Fruit fly (Drosophila melanogaster) whole organism, embryonic: ENCODE data around the gene Yif1.
A peak's percentile ranks its signal among the peaks of the same experiment; 100 is the strongest.

ENCODE experiments used
- Abd-B ChIP-seq: fragments of 200-800 bp; sonication (Bioruptor generic); optimal IDR thresholded peaks from 2 replicates; lab custom pipeline; 2018; ENCODE audit warnings: missing biosample characterization, mild to moderate bottlenecking, missing genetic modification characterization, moderate library complexity
- Aef1 ChIP-seq: fragments of 200-800 bp; sonication (Bioruptor generic); IDR thresholded peaks from 3 replicates; pipeline ENCODE4 v1.3.6; 2022; ENCODE audit warnings: missing biosample characterization, missing genetic modification characterization
- Asciz ChIP-seq: fragments of 200-800 bp; sonication (Bioruptor generic); optimal IDR thresholded peaks from 2 replicates; lab custom pipeline; 2017; ENCODE audit warnings: missing biosample characterization, mild to moderate bottlenecking, missing genetic modification characterization, missing genetic modification reagents
- B-H2 ChIP-seq: fragments of 200-800 bp; sonication (Bioruptor generic); optimal IDR thresholded peaks from 2 replicates; lab custom pipeline; 2018; ENCODE audit warnings: missing biosample characterization, mild to moderate bottlenecking, missing genetic modification characterization
- CG10321 ChIP-seq: fragments of 200-800 bp; sonication (Bioruptor generic); IDR thresholded peaks from 2 replicates; pipeline ENCODE4 v1.3.6; 2022; ENCODE audit warnings: missing biosample characterization, missing genetic modification characterization
- CG11723 ChIP-seq: fragments of 200-800 bp; sonication (Bioruptor generic); optimal IDR thresholded peaks from 2 replicates; lab custom pipeline; 2017; ENCODE audit warnings: missing biosample characterization, mild to moderate bottlenecking, missing genetic modification characterization
- CG14965 ChIP-seq: fragments of 200-800 bp; sonication (Bioruptor generic); optimal IDR thresholded peaks from 2 replicates; lab custom pipeline; 2016; ENCODE audit warnings: missing biosample characterization, missing genetic modification characterization, borderline replicate concordance
- CG1529 ChIP-seq: fragments of 200-800 bp; sonication (Bioruptor generic); optimal IDR thresholded peaks from 3 replicates; lab custom pipeline; 2018; ENCODE audit warnings: missing biosample characterization, missing genetic modification characterization
- CG1602 ChIP-seq: fragments of 200-800 bp; sonication (Bioruptor generic); optimal IDR thresholded peaks from 3 replicates; lab custom pipeline; 2016; ENCODE audit warnings: missing biosample characterization, missing genetic modification characterization
- CG17361 ChIP-seq: fragments of 200-800 bp; sonication (Bioruptor generic); IDR thresholded peaks from 3 replicates; pipeline ENCODE4 v1.3.6; 2022; ENCODE audit warnings: missing biosample characterization, missing genetic modification characterization
- CG17385 ChIP-seq: fragments of 200-800 bp; sonication (Bioruptor generic); optimal IDR thresholded peaks from 3 replicates; lab custom pipeline; 2018; ENCODE audit warnings: missing biosample characterization, mild to moderate bottlenecking, missing genetic modification characterization
- CG18262 ChIP-seq: fragments of 200-800 bp; optimal IDR thresholded peaks from 3 replicates; lab custom pipeline; 2019; ENCODE audit warnings: missing biosample characterization, mild to moderate bottlenecking, missing genetic modification characterization, moderate library complexity
- CG30431 ChIP-seq: fragments of 200-800 bp; sonication (Bioruptor generic); optimal IDR thresholded peaks from 2 replicates; lab custom pipeline; 2017; ENCODE audit warnings: missing biosample characterization, missing genetic modification characterization
- CG33213 ChIP-seq: fragments of 200-800 bp; sonication (Bioruptor generic); optimal IDR thresholded peaks from 3 replicates; lab custom pipeline; 2016; ENCODE audit warnings: missing biosample characterization, missing genetic modification characterization
- CG4328 ChIP-seq: fragments of 200-800 bp; sonication (Bioruptor generic); optimal IDR thresholded peaks from 3 replicates; lab custom pipeline; 2017; ENCODE audit warnings: missing biosample characterization, missing genetic modification reagents, missing genetic modification characterization
- CG4730 ChIP-seq: fragments of 200-800 bp; sonication (Bioruptor generic); IDR thresholded peaks from 2 replicates; pipeline ENCODE4 v1.3.6; 2022; ENCODE audit warnings: missing biosample characterization, missing genetic modification characterization
- CG6254 ChIP-seq: fragments of 200-800 bp; sonication (Bioruptor generic); optimal IDR thresholded peaks from 3 replicates; lab custom pipeline; 2017; ENCODE audit warnings: mild to moderate bottlenecking, missing biosample characterization, missing genetic modification reagents, missing genetic modification characterization
- CG6272 ChIP-seq: fragments of 200-800 bp; sonication (Bioruptor generic); IDR thresholded peaks from 2 replicates; pipeline ENCODE4 v1.3.6; 2022; ENCODE audit warnings: missing biosample characterization, missing genetic modification characterization
- CG6683 ChIP-seq: fragments of 200-800 bp; sonication (Bioruptor generic); optimal IDR thresholded peaks from 2 replicates; lab custom pipeline; 2017; ENCODE audit warnings: missing biosample characterization, mild to moderate bottlenecking, missing genetic modification characterization, missing genetic modification reagents
- CG7271 ChIP-seq: fragments of 200-800 bp; sonication (Bioruptor generic); optimal IDR thresholded peaks from 2 replicates; lab custom pipeline; 2018; ENCODE audit warnings: missing biosample characterization, mild to moderate bottlenecking, missing genetic modification characterization, moderate library complexity
- CG7357 ChIP-seq: fragments of 200-800 bp; sonication (Bioruptor generic); IDR thresholded peaks from 3 replicates; pipeline ENCODE4 v1.3.6; 2022; ENCODE audit warnings: missing biosample characterization, missing genetic modification characterization
- CG8281 ChIP-seq: fragments of 200-800 bp; sonication (Bioruptor generic); optimal IDR thresholded peaks from 2 replicates; lab custom pipeline; 2018; ENCODE audit warnings: missing biosample characterization, mild to moderate bottlenecking, missing genetic modification characterization, moderate library complexity
- CG8388 ChIP-seq: fragments of 200-800 bp; sonication (Bioruptor generic); optimal IDR thresholded peaks from 2 replicates; lab custom pipeline; 2019; ENCODE audit warnings: missing biosample characterization, mild to moderate bottlenecking, missing genetic modification characterization, moderate library complexity
- D ChIP-seq, 2 experiments: fragments of 200-800 bp in 1 of 2; fragments of >200 bp in 1 of 2; sonication (Bioruptor generic) in 1 of 2; optimal IDR thresholded peaks; 2 replicates in 1 of 2; 3 replicates in 1 of 2; lab custom pipeline; 2017; ENCODE audit warnings: mild to moderate bottlenecking in 1 of 2, missing biosample characterization in 1 of 2, missing genetic modification characterization in 1 of 2, missing genetic modification reagents in 1 of 2
- Fer1 ChIP-seq: fragments of 200-800 bp; sonication (Bioruptor generic); optimal IDR thresholded peaks from 2 replicates; lab custom pipeline; 2017; ENCODE audit warnings: missing biosample characterization, mild to moderate bottlenecking, missing genetic modification characterization
- Gsc ChIP-seq: fragments of 200-800 bp; sonication (Bioruptor generic); IDR thresholded peaks from 2 replicates; pipeline ENCODE4 v1.3.6; 2022; ENCODE audit warnings: missing biosample characterization, missing genetic modification characterization
- Gug ChIP-seq: fragments of 200-800 bp; sonication (Bioruptor generic); IDR thresholded peaks from 4 replicates; pipeline ENCODE4 v1.3.6; 2022; ENCODE audit warnings: missing biosample characterization, missing genetic modification characterization
- HHEX ChIP-seq: fragments of 200-800 bp; sonication (Bioruptor generic); optimal IDR thresholded peaks from 3 replicates; lab custom pipeline; 2017; ENCODE audit warnings: missing biosample characterization, mild to moderate bottlenecking, missing genetic modification characterization, missing genetic modification reagents
- HmgD ChIP-seq: fragments of 200-800 bp; sonication (Bioruptor generic); optimal IDR thresholded peaks from 3 replicates; lab custom pipeline; 2016; ENCODE audit warnings: missing biosample characterization, missing genetic modification characterization
- Hsf ChIP-seq: fragments of 200-800 bp; sonication (Bioruptor generic); optimal IDR thresholded peaks from 3 replicates; lab custom pipeline; 2016; ENCODE audit warnings: missing biosample characterization, missing genetic modification characterization
- Lhr ChIP-seq: fragments of 200-800 bp; sonication (Bioruptor generic); optimal IDR thresholded peaks from 3 replicates; lab custom pipeline; 2017; ENCODE audit warnings: mild to moderate bottlenecking, missing biosample characterization, missing genetic modification reagents, missing genetic modification characterization
- Lim3 ChIP-seq: fragments of 200-800 bp; sonication (Bioruptor generic); IDR thresholded peaks from 2 replicates; pipeline ENCODE4 v1.3.6; 2022; ENCODE audit warnings: missing biosample characterization, missing genetic modification characterization
- MBD-R2 ChIP-seq: fragments of 200-800 bp; sonication (Bioruptor generic); IDR thresholded peaks from 2 replicates; pipeline ENCODE4 v1.3.6; 2022; ENCODE audit warnings: missing biosample characterization, missing genetic modification characterization
- Meics ChIP-seq: fragments of 200-800 bp; sonication (Bioruptor generic); optimal IDR thresholded peaks from 2 replicates; lab custom pipeline; 2017; ENCODE audit warnings: missing biosample characterization, mild to moderate bottlenecking, missing genetic modification characterization
- NfI ChIP-seq: fragments of 200-800 bp; sonication (Bioruptor generic); optimal IDR thresholded peaks from 3 replicates; lab custom pipeline; 2018; ENCODE audit warnings: missing biosample characterization, mild to moderate bottlenecking, missing genetic modification characterization, moderate library complexity
- Oaz ChIP-seq: fragments of 200-800 bp; sonication (Bioruptor generic); IDR thresholded peaks from 2 replicates; pipeline ENCODE4 v1.3.6; 2022; ENCODE audit warnings: missing biosample characterization, missing genetic modification characterization
- Oli ChIP-seq: fragments of 200-800 bp; sonication (Bioruptor generic); optimal IDR thresholded peaks from 2 replicates; lab custom pipeline; 2018; ENCODE audit warnings: missing biosample characterization, mild to moderate bottlenecking, missing genetic modification characterization, moderate library complexity
- Stat92E ChIP-seq, 3 experiments: fragments of >200 bp in 2 of 3; fragments of 200-800 bp in 1 of 3; sonication (Bioruptor generic) in 1 of 3; optimal IDR thresholded peaks; 2 replicates each; lab custom pipeline; 2017 to 2019; ENCODE audit warnings: missing biosample characterization in 3 of 3, missing genetic modification characterization in 3 of 3, mild to moderate bottlenecking in 1 of 3, moderate library complexity in 1 of 3
- ash1 ChIP-seq: fragments of 200-800 bp; sonication (Bioruptor generic); optimal IDR thresholded peaks from 2 replicates; lab custom pipeline; 2018; ENCODE audit warnings: missing biosample characterization, mild to moderate bottlenecking, missing genetic modification characterization
- eve ChIP-seq, 2 experiments: fragments of >200 bp; optimal IDR thresholded peaks; 2 replicates each; lab custom pipeline; 2017; ENCODE audit warnings: missing biosample characterization in 2 of 2, missing genetic modification characterization in 2 of 2
- fd64A ChIP-seq: fragments of 200-800 bp; sonication (Bioruptor generic); optimal IDR thresholded peaks from 3 replicates; lab custom pipeline; 2018; ENCODE audit warnings: missing biosample characterization, mild to moderate bottlenecking, missing genetic modification characterization
- gfzf ChIP-seq: fragments of 200-800 bp; sonication (Bioruptor generic); optimal IDR thresholded peaks from 2 replicates; lab custom pipeline; 2016; ENCODE audit warnings: missing biosample characterization, mild to moderate bottlenecking, missing genetic modification characterization, moderate library complexity
- kah ChIP-seq: fragments of 200-800 bp; sonication (Bioruptor generic); optimal IDR thresholded peaks from 2 replicates; lab custom pipeline; 2018; ENCODE audit warnings: missing biosample characterization, mild to moderate bottlenecking, missing genetic modification characterization
- lilli ChIP-seq: fragments of 200-800 bp; sonication (Bioruptor generic); optimal IDR thresholded peaks from 3 replicates; lab custom pipeline; 2016; ENCODE audit warnings: missing biosample characterization, missing genetic modification characterization
- maf-S ChIP-seq: fragments of 200-800 bp; sonication (Bioruptor generic); optimal IDR thresholded peaks from 2 replicates; lab custom pipeline; 2016; ENCODE audit warnings: missing biosample characterization, missing genetic modification characterization
- onecut ChIP-seq: fragments of 200-800 bp; sonication (Bioruptor generic); IDR thresholded peaks from 2 replicates; pipeline ENCODE4 v1.3.6; 2022; ENCODE audit warnings: missing biosample characterization, missing genetic modification characterization
- sens ChIP-seq: fragments of 200-800 bp; sonication (Bioruptor generic); peaks from one replicate; lab custom pipeline; 2016; ENCODE audit warnings: missing biosample characterization, missing genetic modification characterization
- slp2 ChIP-seq: fragments of 200-800 bp; sonication (Bioruptor generic); optimal IDR thresholded peaks from 2 replicates; lab custom pipeline; 2016; ENCODE audit warnings: missing biosample characterization, missing genetic modification characterization
- wdn ChIP-seq: fragments of 200-800 bp; sonication (Bioruptor generic); IDR thresholded peaks from 2 replicates; pipeline ENCODE4 v1.3.6; 2022; ENCODE audit warnings: missing biosample characterization, missing genetic modification characterization
- wor ChIP-seq: fragments of 200-800 bp; sonication (Bioruptor generic); IDR thresholded peaks from 2 replicates; pipeline ENCODE4 v1.3.6; 2022; ENCODE audit warnings: missing biosample characterization, missing genetic modification characterization

Gene Yif1

DNA sequence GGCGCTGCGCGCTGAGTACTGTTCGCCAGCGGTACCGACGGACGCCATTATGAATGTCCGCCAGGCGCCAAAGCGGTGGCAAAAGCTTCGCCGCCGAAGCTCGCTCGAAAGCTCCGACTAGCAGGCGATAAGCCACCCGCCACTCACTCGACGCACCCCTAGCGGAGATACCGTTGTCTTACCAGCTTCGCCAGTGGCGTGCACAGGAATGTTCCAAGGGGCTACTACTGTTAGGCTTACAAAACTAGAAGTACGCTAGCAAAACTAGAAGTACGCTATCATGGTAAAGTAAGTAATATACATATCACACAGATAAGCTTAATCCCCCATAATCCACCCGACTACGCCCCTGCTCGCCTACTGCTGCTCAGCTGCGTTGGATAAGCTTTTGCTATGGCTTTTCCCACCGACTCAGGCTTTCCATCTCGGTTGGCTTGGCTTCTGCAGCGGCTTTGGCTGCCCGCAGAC is 3.5 kb upstream of the Yif1 start, which contains the start of gene amon (continued):
- peak; percentile 99 for TF ChIP-seq lilli (GFP tag; lab: Kevin White, UChicago)
- TF ChIP-seq kah (GFP tag; lab: Kevin White, UChicago): peak; percentile 90
- peak; percentile 99 for TF ChIP-seq maf-S (GFP tag; lab: Kevin White, UChicago)
- TF ChIP-seq slp2: peak; percentile 98
- peak; percentile 97 for TF ChIP-seq Oli (tag; lab: Kevin White, UChicago)
- TF ChIP-seq Hsf: peak; percentile 98
- TF ChIP-seq CG33213 (GFP tag; lab: Kevin White, UChicago): peak; percentile 98
- peak; percentile 99 for TF ChIP-seq Aef1 (GFP tag; lab: Robert Waterston, UW)
- peak; percentile 88 for TF ChIP-seq fd64A (GFP tag; lab: Kevin White, UChicago)
- TF ChIP-seq CG1529 (GFP tag; lab: Kevin White, UChicago): peak; percentile 90
- TF ChIP-seq MBD-R2 (GFP tag; lab: Robert Waterston, UW): peak; percentile 99
- peak; percentile 99 for TF ChIP-seq wdn (GFP tag; lab: Robert Waterston, UW)
- peak; percentile 93 for TF ChIP-seq Asciz (GFP tag; lab: Kevin White, UChicago)
- TF ChIP-seq CG8388 (GFP tag; lab: Kevin White, UChicago): peak; percentile 91
- TF ChIP-seq gfzf (GFP tag; lab: Kevin White, UChicago): peak; percentile 30
- peak; percentile 99 for TF ChIP-seq sens (GFP tag; lab: Kevin White, UChicago)
- no peak for TF ChIP-seq D (optimal IDR thresholded peaks at IDR 0.05; lab: Kevin White, UChicago)
- TF ChIP-seq D (GFP tag; optimal IDR thresholded peaks at IDR 0.05; lab: Kevin White, UChicago): peak; percentile 95
- TF ChIP-seq HHEX (GFP tag; lab: Kevin White, UChicago): peak; percentile 99
- TF ChIP-seq CG14965 (GFP tag; lab: Kevin White, UChicago): peak; percentile 85
- TF ChIP-seq eve (GFP tag; optimal IDR thresholded peaks at IDR 0.05; lab: Kevin White, UChicago): no peak
- TF ChIP-seq CG7357: peak; percentile 96
- TF ChIP-seq CG4730 (GFP tag; lab: Robert Waterston, UW): peak; percentile 98
- peak; percentile 88 for TF ChIP-seq CG6254
- peak; percentile 98 for TF ChIP-seq Oaz (GFP tag; lab: Robert Waterston, UW)
- TF ChIP-seq CG10321 (GFP tag; lab: Robert Waterston, UW): peak; percentile 84
- peak; percentile 96 for TF ChIP-seq CG4328 (GFP tag; lab: Kevin White, UChicago)
- peak; percentile 99 for TF ChIP-seq Meics
- TF ChIP-seq ash1 (GFP tag; lab: Kevin White, UChicago): peak; percentile 96
- peak; percentile 99 for TF ChIP-seq CG6683 (GFP tag; lab: Kevin White, UChicago)
- TF ChIP-seq CG18262 (tag; lab: Kevin White, UChicago): peak; percentile 88
- peak; percentile 95 for TF ChIP-seq CG1602 (GFP tag; lab: Kevin White, UChicago)
- peak; percentile 99 for TF ChIP-seq NfI
- no peak for TF ChIP-seq Stat92E (GFP tag; optimal IDR thresholded peaks at IDR 0.05; lab: Kevin White, UChicago)
- TF ChIP-seq HmgD: peak; percentile 97
- peak; percentile 96 for TF ChIP-seq onecut (GFP tag; lab: Robert Waterston, UW)
- peak; percentile 99 for TF ChIP-seq Gug (GFP tag; lab: Robert Waterston, UW)
- peak; percentile 98 for TF ChIP-seq CG6272 (GFP tag; lab: Robert Waterston, UW)
- TF ChIP-seq wor (GFP tag; lab: Robert Waterston, UW): peak; percentile 94
- peak; percentile 73 for TF ChIP-seq Lhr (GFP tag; lab: Kevin White, UChicago)
- peak; percentile 90 for TF ChIP-seq CG8281 (tag; lab: Kevin White, UChicago)
- peak; percentile 95 for TF ChIP-seq CG30431
- peak; percentile 100 for TF ChIP-seq Fer1 (GFP tag; lab: Kevin White, UChicago)
- TF ChIP-seq B-H2: peak; percentile 99
- TF ChIP-seq Abd-B (GFP tag; lab: Kevin White, UChicago): peak; percentile 99
- peak; percentile 95 for TF ChIP-seq Lim3 (GFP tag; lab: Robert Waterston, UW)
- peak; percentile 95 for TF ChIP-seq CG17385
- TF ChIP-seq CG7271 (tag; lab: Kevin White, UChicago): peak; percentile 63
- TF ChIP-seq Gsc (GFP tag; lab: Robert Waterston, UW): peak; percentile 94
- TF ChIP-seq CG17361 (GFP tag; lab: Robert Waterston, UW): peak; percentile 96; the same call in 2 of the 3 replicates
- peak; percentile 96 for TF ChIP-seq CG11723 (GFP tag; lab: Kevin White, UChicago)
